Fruit fly (Drosophila melanogaster): Measurements from ENCODE around the gene Aps.

Aps gene

DNA sequence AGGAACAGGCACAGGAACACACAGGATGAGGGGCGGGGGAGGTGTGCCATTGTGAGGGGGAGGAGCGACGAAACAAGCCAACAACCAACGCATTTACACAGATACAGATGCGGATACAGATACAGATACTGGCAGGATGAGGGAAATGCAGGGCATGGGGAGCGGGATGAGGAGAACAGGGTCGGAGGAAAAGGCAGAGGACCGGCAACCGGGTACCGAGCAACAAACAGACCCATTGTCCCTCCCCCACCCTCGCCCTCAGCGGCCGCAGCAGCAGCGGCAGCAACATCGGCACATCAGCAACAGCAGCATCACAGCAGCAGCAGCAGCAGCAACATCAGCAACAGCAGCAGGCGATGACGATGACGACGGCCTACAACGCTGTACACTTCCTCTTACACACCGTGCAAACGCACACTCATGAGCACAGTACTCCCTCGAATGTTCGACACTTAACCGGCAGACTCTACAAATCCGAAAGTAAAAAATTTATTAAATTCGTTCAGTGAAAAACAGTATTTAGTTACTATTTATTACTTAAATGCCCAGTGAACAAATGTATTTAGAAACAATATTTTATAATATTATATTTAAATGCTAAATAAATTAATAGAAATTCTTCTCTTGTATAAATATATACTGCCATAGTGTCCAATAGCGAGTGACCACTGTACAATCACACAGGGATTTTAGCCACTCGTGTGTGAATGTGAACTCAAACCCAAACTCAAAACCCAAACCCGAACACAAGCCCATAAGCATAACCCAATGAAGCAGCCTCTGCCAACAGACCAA, 43.3 kb downstream of the Aps start:
- TF ChIP-seq CG17801 (GFP tag; optimal IDR thresholded peaks at IDR 0.05; ENCODE audit: partially characterized antibody): no peak

DNA sequence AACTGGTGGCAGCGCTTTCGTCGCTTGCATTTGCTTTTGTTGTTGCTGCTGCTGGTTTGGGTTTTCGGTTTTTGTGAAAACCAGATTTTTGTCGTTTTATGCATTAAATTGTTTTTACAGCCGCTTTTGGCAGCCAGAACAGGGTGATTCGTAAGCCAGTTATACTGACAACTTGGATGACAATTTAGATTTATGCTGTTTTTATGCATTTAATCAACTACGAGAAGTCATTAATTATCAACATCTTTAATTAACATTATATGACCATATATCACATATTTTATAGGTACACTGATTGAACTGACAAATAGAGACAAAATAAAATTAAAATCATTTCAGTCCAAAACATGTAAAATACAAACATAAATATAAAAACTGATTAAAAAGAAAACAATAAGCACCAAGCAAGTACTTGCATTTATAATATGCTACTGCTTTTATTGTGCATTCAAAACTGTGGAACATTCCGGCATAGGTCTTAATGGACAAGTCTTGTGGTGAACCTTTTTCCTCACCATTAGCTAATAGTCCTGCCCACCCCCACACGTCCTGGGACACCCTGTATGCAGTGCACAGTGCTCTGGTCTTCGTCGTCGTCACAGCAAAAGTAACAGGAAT, 44.0 kb downstream of the Aps start:
- no peak for TF ChIP-seq CG17801 (GFP tag; optimal IDR thresholded peaks at IDR 0.05; ENCODE audit: partially characterized antibody)

DNA sequence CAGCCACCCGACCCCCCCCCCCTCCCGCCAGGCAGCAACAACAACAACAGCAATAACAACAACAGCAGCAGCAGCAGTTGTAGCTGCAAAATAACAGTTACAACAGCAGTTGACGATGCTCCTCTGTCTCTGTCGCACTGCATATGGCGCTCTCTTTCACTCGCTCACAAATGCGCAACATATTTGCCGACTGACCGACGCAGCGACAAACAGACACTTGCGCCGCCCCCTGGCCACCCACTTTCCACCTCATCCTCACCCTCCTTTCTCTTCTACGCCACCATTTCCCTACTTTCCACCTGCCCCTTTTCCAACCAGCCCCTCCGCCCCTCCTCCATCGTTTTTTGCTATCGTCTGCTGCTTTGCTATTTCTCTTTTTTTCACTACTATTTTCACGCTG, 44.9 kb downstream of the Aps start:
- TF ChIP-seq CG17801 (GFP tag; optimal IDR thresholded peaks at IDR 0.05; ENCODE audit: partially characterized antibody): no peak

DNA sequence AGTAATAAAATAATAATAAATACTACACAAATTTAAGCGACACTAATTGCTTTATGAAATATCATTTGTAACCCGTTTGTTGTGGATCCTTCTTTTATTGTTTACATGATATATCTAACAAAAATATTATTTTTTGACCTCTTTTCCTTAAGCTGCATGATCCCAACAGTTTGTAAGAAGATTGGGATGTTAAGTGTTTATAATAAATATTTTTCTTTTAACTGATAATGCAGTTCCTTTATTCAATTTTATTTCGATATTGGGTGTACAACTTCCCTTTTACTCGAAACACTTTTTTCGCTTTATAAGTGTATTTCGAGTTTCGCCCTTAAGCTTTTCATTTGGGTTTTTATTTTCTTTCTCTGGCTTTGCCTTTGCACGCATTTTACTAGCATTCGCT, 45.3 kb downstream of the Aps start:
- no peak for TF ChIP-seq CG17801 (GFP tag; optimal IDR thresholded peaks at IDR 0.05; ENCODE audit: partially characterized antibody)

DNA sequence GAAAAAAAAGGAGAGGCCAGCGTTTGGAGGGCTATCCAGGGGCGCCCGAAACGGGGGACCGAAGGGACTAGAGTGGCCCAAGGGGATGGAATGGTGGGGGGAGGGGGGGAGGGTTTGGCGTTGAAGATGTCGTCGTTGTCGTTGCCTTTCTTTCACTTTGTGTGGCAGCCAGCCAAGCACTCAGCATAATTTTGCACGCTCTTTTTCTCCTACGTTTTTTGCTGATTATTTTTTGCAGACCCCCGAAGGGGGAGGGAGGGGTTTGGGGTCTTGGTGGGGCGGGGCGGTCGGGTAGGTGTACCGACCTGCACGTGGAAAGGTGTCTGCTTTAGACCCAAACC, 45.8 kb downstream of the Aps start:
- TF ChIP-seq CG17801 (GFP tag; optimal IDR thresholded peaks at IDR 0.05; ENCODE audit: partially characterized antibody): no peak

DNA sequence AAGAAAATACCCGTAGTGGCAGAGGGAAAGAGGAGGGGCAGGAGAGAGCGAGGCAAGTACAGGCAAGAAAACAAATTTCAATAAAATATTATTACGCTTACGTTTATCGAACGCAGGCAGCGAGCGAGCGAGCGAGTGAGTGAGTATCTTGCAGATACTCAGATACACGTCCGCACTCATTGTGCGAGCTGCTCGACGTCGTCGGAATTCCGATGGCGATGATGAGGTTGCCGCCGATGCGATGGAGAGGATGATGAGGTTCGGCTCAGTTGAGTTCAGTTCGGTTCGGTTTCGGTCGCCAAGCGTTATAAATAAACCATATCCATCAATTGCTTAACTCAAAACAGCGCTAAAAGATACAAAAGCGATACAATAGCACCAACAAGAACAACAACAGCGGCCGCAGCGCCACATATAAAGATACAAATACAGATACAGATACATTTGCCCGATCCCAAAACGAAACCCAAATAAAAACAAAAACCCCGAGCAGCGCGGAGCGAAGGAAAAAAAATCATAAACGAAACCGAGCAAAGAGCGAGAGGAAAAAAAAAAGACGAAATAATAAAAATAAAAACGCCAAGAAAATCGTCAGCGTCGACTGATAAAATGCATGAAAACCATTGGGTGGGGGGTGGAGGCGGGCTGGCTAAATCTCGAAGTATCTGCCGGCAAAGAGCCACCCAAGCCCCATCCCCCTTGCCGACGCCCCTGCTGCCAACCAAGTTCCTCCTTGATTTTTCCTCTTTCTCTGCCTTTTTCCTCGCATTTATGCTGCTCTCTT, 46.4 kb downstream of the Aps start:
- peak; percentile 82 for TF ChIP-seq CG17801 (GFP tag; optimal IDR thresholded peaks at IDR 0.05; ENCODE audit: partially characterized antibody)

DNA sequence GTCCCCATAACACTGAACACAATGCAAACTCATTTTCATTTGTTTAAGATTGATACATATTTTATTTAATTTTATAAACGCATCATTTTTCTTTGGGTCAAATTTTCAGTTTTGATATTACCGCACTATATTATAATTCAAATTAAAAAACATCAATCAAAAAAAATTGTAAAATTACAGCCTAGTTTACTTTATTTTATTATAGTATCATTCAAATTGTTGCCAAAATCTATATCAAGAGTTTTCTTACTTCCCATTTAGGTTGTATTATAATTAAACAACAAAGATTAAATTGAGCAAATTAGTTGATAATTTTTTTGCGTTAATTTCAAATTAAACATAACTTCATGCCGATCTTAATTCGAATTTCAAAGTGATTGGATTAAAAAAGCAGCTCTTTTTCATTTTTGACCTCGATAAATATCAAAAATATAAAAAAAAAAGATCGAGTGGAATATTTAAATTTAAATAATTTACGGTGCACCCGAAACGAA, 47.0 kb downstream of the Aps start:
- TF ChIP-seq CG17801 (GFP tag; optimal IDR thresholded peaks at IDR 0.05; ENCODE audit: partially characterized antibody): no peak

DNA sequence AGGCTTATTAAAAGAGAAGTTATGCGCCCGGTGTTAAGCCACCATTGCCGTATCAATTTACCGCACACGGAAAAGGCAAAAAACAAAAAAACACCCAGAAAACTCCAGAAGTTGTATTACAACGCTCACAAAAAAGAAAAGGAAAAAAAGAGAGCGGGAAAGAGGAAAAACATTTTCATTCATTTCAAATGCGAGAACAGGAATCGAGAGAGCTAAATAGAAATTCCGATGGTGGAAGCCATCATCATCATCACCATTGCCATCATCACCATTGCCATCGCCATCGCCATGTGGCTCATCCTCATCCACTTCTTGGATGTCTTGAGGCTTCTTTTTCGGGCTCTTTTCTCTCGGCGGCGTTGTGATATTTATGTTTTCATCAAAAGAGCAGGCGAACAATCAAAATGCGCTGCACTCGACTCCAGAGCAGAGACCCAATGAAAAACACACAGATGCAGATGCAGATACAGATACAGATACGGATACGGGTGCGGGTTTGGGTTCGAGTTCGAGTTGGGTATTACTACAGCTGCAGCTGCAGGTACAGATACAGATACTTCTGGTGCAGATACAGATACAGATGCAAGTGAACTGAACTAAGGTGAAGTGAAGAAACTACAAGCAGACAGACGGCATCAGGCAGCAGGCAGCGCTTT, 47.7 kb downstream of the Aps start:
- no peak for TF ChIP-seq CG17801 (GFP tag; optimal IDR thresholded peaks at IDR 0.05; ENCODE audit: partially characterized antibody)

DNA sequence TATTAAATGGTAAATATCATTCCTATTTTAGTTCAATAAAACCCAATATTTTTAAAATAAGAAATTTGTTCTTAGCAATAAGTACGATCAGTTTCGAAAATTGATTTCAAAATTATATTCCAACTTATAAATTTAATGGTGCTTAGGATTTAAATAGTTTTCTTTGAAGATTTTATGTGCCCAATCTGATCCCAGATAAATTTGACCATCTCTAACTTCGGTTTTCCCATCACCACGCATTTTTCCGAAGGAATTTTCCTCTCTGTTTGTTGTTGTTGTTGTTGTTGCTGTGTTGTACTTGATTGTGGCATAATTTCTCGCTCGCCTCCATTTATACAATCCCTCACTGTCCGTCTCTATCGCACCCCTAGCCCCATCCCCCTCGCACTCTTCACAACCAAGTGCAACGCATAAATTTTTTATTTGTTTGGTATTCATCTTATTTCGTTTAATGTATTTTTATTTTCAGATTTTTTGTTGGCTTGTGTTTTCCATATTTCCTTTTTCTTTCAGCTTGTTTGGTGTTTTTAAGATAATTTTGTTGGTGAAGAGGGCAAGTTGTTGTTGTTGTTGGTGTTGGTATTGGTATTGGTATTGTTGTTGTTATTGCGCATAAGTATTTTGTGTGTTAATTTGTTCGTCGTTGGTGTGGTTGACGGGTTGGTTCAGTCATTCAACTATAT, 49.2 kb downstream of the Aps start:
- no peak for TF ChIP-seq CG17801 (GFP tag; optimal IDR thresholded peaks at IDR 0.05; ENCODE audit: partially characterized antibody)

DNA sequence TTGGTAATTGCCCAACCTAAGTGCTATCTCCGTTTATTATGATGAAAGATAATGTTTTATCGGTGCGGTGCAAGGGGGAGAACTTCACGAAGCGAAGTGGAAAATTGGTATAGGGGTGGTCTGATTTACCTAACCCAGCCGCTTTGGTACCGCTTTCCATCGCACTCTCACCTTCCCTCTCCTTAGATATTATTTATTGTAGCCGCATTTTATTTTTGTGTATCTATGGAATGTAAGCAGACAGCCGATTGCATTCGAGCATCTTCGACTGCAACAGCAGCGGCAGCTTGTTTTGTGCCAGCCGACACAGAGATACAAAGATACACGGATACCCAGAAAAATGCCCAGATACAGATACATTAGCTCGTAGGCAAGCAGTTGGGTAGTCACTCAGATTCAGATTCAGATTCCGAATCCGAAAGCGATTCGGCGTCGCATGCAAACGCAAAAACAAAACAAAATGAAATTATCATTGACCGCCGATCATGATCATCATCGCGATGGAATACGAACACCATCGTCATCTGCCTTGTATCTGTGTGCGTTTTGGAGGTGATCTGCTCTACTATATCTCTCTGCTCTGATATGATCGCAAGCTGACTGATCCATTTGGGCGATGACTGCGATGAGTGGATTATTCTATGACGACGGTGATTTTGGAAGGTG, 50.1 kb downstream of the Aps start:
- TF ChIP-seq CG17801 (GFP tag; optimal IDR thresholded peaks at IDR 0.05; ENCODE audit: partially characterized antibody): no peak

DNA sequence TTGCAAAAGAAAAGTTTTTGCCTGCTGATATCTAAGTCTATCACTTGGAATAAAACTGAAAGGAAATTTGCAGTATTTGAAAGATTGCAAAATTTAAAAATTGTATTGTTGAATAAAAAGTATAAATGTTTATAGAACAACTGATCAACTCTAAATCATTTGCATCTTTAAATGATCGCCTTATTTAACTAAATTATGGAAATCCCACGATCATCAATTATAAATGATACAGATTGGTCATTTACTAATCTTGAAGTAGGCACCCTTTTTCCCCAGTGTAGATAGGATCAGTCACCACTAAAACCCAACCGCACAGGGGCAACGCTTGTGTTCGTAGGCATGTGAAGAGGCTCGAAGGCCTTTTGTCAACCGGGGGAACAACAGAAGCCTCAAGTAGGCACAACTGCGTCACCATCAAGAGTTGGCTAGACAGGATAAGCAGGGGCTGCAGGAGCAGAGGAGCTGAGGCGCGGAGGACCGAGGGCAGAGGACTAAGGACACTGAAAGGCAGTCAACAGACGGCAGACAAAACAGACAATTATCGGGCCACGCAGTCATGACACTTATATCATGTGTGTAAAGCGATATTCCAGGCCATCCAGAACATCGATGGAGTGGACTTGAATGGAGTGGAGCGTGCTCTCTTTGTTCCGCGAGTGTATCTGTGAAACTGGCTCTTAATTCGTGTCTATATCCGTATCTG, 51.0 kb downstream of the Aps start:
- no peak for TF ChIP-seq CG17801 (GFP tag; optimal IDR thresholded peaks at IDR 0.05; ENCODE audit: partially characterized antibody)

DNA sequence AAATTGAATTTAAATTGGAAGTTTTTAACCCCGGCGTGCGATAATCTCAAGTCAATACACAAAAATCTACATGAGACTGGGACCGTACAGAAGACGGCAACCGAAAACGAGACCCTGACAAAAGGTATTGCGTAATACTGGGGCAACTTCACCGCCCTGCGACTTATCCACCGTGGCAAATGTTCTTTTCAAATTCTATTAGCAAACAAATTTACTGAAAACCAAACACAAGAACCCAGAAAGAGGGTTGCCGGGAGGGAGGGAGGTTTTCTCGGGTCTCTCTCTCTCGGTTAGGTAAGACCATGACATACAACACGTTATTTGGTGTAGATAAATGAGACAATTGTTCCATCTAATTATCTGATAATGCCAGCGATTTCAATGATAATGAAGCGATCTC, 53.2 kb downstream of the Aps start:
- TF ChIP-seq CG17801 (GFP tag; optimal IDR thresholded peaks at IDR 0.05; ENCODE audit: partially characterized antibody): no peak
